Fruit fly (Drosophila melanogaster) whole organism, larva: ENCODE measurements around the gene Psf2.

Experiments used
- noc ChIP-seq: fragments of 200-800 bp; sonication (Bioruptor generic); optimal IDR thresholded peaks from 3 replicates; lab custom pipeline; 2019; ENCODE audit warnings: missing biosample characterization, mild to moderate bottlenecking, missing genetic modification characterization, moderate library complexity

Psf2 gene

DNA sequence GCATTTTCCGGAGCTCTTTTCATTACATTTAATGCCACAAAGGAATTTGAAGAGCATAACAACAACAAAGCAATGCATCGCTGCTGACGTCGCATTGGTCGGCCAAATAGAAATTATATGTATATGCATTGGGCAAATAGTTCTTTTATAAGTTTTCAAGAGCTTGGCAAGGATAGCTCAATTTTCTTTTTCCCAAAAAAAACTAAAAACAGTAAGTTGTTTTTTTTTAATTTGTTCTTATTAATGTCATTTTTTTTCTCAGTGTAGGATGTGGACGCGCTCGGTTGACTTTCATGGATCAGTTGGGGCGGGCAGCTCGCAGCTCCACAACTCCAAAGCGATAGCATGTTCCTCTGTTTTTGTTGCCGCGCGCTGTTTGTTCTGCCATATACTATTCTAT lies 28.0 kb downstream of the Psf2 start:
- no peak for TF ChIP-seq noc (tag; lab: Kevin White, UChicago)

DNA sequence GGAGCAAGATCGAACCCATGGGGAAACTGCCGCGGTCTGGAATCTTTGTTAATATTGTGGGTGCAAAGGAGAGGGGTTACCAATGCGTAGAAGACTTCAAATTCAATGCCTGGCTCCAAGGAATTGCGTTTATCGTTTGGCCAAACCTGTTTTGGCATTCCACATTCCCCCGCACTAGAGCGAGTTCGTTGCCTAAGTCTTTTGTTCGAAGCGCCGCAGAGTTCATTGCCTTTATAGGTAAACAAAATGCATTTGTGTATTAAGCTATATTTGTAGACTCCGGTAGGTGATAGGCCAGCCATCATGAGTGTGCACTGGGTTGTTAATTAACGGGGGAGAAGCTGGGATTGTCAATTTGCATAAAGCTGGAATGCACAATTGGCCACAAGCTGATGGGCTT lies 32.1 kb downstream of the Psf2 start:
- TF ChIP-seq noc (tag; lab: Kevin White, UChicago) = no peak

DNA sequence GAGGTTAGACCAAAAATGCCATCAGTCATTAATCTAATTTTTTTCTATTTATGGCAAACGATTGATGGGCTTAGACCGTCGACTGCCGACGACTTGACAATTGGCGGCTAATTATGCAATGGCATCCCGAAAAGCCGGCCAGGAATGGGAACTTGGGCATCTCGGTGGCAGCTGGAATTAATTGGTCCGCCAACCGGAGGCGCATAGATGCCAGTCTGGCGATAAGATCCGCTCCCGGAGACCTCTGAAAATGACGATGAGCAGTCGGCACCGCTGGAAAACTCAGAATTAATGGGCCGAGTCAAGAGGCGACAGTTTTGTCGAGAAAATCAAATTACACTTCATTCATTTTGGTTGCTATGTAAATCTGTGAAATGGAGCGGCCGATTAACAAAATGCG lies 34.5 kb downstream of the Psf2 start, which contains the start of gene CG15429:
Gene CG15429, plus strand, starts transcription at position 301 of the 400 bp plus-strand sequence.
- TF ChIP-seq noc (tag; lab: Kevin White, UChicago) = no peak

DNA sequence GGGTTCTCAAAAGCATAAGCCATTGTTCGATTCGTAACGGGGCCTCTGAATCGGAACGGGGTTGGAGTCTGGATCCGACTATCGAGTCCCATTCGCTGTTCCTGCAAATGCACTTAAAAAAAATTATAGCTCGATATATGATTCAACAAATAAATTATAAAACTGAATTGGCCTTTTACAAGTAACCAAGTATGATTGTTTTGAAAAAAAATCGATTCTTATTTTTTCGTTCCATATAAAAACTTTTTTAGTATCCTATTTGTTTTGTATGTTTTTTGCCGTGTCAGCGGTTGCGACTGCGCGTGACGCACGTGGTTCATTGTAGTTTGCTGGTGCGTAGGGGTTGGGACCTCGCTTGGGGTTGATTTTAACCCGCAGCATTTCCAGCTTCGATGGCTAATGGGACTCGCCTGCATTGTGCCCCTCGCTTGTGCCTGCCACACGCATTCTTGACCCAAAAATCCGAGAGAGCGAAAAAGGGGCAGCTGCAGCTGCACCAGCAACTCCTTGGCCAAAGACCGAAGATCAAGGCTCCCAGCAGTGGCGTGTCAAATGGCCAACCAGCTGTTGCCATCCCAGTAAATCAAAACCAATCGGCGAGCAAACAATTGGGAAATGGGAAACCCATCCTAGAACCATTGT lies 36.4 kb downstream of the Psf2 start:
- no peak for TF ChIP-seq noc (tag; lab: Kevin White, UChicago)

DNA sequence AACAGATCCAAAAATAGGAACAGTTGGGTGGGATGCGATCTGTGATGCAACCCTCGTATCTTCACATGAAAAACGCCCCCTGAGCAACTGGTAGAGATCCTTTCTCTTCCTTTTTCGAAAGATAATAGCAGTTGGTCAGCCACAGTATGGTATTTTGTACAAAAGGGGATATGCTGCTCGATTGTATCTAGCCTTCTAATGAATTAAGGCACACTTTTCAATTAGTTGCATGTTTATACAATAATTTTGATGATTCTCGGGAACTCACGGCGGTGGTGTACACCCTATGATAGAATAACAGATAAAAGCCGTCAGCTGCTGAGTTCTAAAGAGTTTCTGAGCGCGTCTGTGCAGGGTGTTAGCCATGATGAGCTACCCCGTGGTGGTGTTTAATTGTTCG lies 37.5 kb downstream of the Psf2 start:
- TF ChIP-seq noc (tag; lab: Kevin White, UChicago) = no peak

DNA sequence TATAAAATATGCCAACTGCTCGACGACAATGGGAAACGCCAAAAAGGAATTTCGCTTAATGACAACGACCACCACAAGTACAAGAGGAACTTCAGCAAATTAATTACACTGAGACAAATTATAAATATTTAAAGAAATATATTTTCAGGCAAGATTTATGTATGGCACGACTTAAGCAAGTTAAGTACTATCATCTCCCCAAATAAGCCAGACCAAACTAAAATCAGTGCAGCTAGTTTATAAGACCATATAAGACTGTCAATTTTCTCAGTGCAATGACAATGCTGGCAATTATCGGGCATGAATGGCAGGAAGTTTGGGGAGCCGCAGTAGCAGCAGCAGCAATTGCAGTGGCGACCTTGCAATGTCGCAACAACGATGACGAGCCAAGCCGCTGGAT lies 38.6 kb downstream of the Psf2 start:
- no peak for TF ChIP-seq noc (tag; lab: Kevin White, UChicago)

DNA sequence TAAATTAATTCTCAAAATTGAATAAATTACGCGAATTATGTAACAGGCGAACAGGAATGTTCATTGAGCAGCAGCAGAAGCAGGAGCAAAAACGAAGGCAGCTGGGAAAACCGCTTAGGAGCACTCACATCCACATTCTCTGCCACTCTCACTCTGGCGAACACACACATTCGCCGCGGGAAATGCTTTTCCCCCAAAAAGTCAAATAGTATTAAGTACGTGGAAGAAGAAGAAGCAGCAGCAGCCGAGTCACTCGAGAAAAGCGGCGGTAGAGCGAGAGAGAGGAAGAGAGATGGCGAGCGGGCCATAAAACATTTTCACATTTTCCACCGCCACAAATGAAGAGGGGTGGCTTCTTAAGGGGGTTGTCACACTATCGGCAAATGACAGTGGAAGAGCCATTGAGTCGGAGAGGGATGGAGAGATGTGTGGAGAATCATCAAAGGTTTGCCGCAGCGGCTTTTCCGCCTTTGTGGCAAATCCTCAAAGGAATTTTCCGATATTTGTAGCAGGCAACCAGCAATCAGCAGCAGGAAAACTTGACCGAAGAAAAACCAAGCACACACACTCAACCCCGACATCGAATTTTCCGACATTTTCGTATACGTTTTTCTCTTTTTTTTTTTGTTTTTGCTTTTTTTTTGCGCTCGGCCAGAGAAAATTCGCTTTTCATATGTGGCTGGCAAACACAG lies 40.4 kb downstream of the Psf2 start:
- TF ChIP-seq noc (tag; lab: Kevin White, UChicago) = no peak

DNA sequence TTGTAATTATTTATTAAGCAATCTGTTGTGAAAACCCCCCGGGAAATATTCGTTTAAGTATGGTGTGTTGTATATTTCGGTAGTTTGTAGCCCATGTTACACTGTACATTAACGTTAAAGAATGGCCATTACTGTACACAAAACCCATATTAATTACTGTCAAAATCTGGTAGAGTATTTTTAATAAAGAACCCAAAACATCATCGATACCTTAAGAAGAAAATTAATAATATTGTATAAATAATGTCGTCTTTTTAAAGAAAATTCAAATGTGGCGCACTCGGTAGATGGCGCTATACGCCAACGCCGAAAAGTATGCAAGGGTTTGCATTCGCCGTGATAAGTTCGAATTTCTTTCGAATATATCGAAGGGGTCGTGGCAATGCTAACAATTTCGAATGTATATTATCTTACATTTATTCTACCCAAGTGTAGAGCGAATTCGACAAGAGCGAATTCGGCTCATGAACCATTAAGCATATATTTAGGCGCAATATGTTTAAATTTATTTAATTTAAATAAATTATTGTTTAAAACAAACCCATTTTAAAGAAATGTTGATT lies 41.5 kb downstream of the Psf2 start:
- TF ChIP-seq noc (tag; lab: Kevin White, UChicago) = no peak

DNA sequence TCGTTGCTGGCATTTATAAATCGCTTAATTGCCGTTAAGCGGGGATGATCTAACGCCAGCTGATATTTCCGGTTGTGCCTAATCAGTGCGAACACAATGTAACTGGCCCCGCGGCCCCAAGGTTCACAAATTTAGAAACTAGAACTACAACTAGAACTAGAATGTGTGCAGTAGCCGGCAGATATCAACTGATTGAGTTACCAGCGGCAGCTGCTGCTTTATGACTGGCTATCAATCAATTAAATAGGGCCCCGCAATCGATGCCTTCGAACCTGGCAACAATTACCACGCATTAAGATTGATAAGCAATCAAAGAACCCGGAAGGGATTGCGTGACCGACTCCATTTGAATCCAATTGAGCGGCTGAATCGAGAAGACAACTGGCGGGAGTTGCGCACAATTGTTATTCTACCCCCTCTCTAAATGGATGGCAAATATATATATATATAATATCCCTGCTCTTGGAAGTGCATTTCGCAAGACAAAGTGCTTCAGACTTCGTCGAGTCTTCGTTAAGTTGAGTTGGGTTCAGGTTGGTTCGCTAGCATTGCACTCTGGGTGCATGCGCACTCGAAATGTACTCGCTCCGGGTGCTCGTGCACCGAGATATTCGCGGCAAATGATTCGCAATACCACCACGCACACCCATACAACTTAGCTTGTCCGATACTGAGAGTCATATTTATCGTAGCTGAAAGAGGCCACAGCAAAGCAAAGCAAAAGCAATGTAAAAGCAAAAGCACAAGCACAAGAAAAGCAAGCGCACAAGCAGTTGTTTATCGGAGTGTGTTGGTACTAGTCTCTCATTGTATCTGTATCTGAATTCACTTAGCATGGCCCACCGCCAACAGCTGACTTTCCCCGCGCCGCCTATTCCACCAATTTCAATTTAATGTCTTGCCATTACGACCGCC lies 47.1 kb downstream of the Psf2 start:
- no peak for TF ChIP-seq noc (tag; lab: Kevin White, UChicago)
